2 worm cellular contexts compared by ENCODE assay signal in genomic region chrV:4963606-4964005, ce11.
TF ChIP-seq lines count a peak whose summit lies in the region.

No protein-coding gene starts in this region.

TF ChIP-seq in whole organism, L4 larva, 104 proteins besides CTCF, POLR2A, EP300 and RAD21:
- TF ChIP-seq aha-1 (tag; lab: Kevin White, UChicago) (no peak), lin-38 (GFP tag; IDR thresholded peaks at IDR 0.05; lab: Robert Waterston, UW) (peak; percentile 36; the same call in 1 of the 2 replicates), F49E8.2 (tag; optimal IDR thresholded peaks at IDR 0.05; lab: Kevin White, UChicago; ENCODE audit: borderline replicate concordance) (peak; percentile 76)

TF ChIP-seq in whole organism, young adult, 124 proteins besides CTCF, POLR2A, EP300 and RAD21:
- TF ChIP-seq dpl-1 (GFP tag; optimal IDR thresholded peaks at IDR 0.05; lab: Kevin White, UChicago) (peak; percentile 9), snpc-4 (GFP tag; optimal IDR thresholded peaks at IDR 0.05; lab: Kevin White, UChicago) (no peak), snpc-4 (tag; optimal IDR thresholded peaks at IDR 0.05; lab: Kevin White, UChicago) (peak in 1 of 4 experiments; percentile 39), him-1 (tag; optimal IDR thresholded peaks at IDR 0.05; lab: Kevin White, UChicago) (peak; percentile 73), xnd-1 (tag; optimal IDR thresholded peaks at IDR 0.05; lab: Kevin White, UChicago) (peak; percentile 98), snpc-3.4 (tag; optimal IDR thresholded peaks at IDR 0.05; lab: Kevin White, UChicago) (peak; percentile 6), madf-6 (GFP tag; IDR thresholded peaks at IDR 0.05; lab: Robert Waterston, UW) (peak; percentile 95), madf-8 (GFP tag; conservative IDR thresholded peaks at IDR 0.05; lab: Robert Waterston, UW) (peak; percentile 79), ceh-91 (GFP tag; IDR thresholded peaks at IDR 0.05; lab: Robert Waterston, UW) (peak; percentile 60), lin-54 (GFP tag; optimal IDR thresholded peaks at IDR 0.05; lab: Kevin White, UChicago) (peak; percentile 75), rpc-1 (optimal IDR thresholded peaks at IDR 0.05; lab: Kevin White, UChicago) (no peak), rpc-1 (tag; optimal IDR thresholded peaks at IDR 0.05; lab: Kevin White, UChicago) (no peak), F33H1.4 (GFP tag; IDR thresholded peaks at IDR 0.05; lab: Robert Waterston, UW) (peak; percentile 93), efl-1 (GFP tag; optimal IDR thresholded peaks at IDR 0.05; lab: Kevin White, UChicago) (peak; percentile 52), lsl-1 (GFP tag; optimal IDR thresholded peaks at IDR 0.05; lab: Kevin White, UChicago) (peak; percentile 99), ztf-18 (tag; optimal IDR thresholded peaks at IDR 0.05; lab: Kevin White, UChicago) (no peak), D2030.7 (GFP tag; IDR thresholded peaks at IDR 0.05; lab: Robert Waterston, UW) (peak; percentile 78), hmg-1.2 (GFP tag; IDR thresholded peaks at IDR 0.05; lab: Robert Waterston, UW) (no peak), nfya-1 (tag; optimal IDR thresholded peaks at IDR 0.05; lab: Kevin White, UChicago; ENCODE audit: borderline replicate concordance, insufficient read depth) (no peak)

Comparison
In these comparisons a context has a peak if more than half of its experiments do, and no peak if none do; other contexts are left out.
1. Of the 7 proteins assayed by ChIP-seq in both whole organism, young adult and whole organism, L4 larva: peak only in whole organism, young adult: dpl-1; only in whole organism, L4 larva: F49E8.2; in both: none; in neither: 4; mixed calls (peak in some experiments, not most) for 1.